Fruit fly (Drosophila melanogaster) whole organism, embryonic: ENCODE results near the gene mRpS11.

Experiments
- CG10147 ChIP-seq: fragments of 200-800 bp; sonication (Bioruptor generic); optimal IDR thresholded peaks from 2 replicates; lab custom pipeline; 2019; ENCODE audit warnings: missing biosample characterization, mild to moderate bottlenecking, missing genetic modification characterization, moderate library complexity
- CG10979 ChIP-seq: fragments of 200-800 bp; sonication (Bioruptor generic); optimal IDR thresholded peaks from 2 replicates; lab custom pipeline; 2018; ENCODE audit warnings: missing biosample characterization, mild to moderate bottlenecking, missing genetic modification characterization, moderate library complexity
- CG12104 ChIP-seq: fragments of 200-800 bp; sonication (Bioruptor generic); optimal IDR thresholded peaks from 3 replicates; lab custom pipeline; 2016; ENCODE audit warnings: missing biosample characterization, missing genetic modification characterization
- CG12942 ChIP-seq: fragments of 200-800 bp; sonication (Bioruptor generic); optimal IDR thresholded peaks from 3 replicates; lab custom pipeline; 2016; ENCODE audit warnings: missing biosample characterization, missing genetic modification characterization
- CG13123 ChIP-seq: fragments of 200-800 bp; sonication (Bioruptor generic); optimal IDR thresholded peaks from 2 replicates; lab custom pipeline; 2016; ENCODE audit warnings: missing biosample characterization, missing genetic modification characterization
- CG17186 ChIP-seq: fragments of 200-800 bp; sonication (Bioruptor generic); optimal IDR thresholded peaks from 3 replicates; lab custom pipeline; 2017; ENCODE audit warnings: missing biosample characterization, missing genetic modification reagents, missing genetic modification characterization
- CG17829 ChIP-seq: fragments of 200-800 bp; optimal IDR thresholded peaks from 2 replicates; lab custom pipeline; 2019; ENCODE audit warnings: missing biosample characterization, mild to moderate bottlenecking, missing genetic modification characterization, moderate library complexity
- CG17912 ChIP-seq: fragments of 200-800 bp; sonication (Bioruptor generic); optimal IDR thresholded peaks from 2 replicates; lab custom pipeline; 2018; ENCODE audit warnings: missing biosample characterization, mild to moderate bottlenecking, missing genetic modification characterization
- CG2116 ChIP-seq: fragments of 200-800 bp; sonication (Bioruptor generic); optimal IDR thresholded peaks from 3 replicates; lab custom pipeline; 2018; ENCODE audit warnings: missing biosample characterization, mild to moderate bottlenecking, missing genetic modification characterization
- CG2712 ChIP-seq: fragments of 200-800 bp; optimal IDR thresholded peaks from 3 replicates; lab custom pipeline; 2019; ENCODE audit warnings: missing biosample characterization, mild to moderate bottlenecking, missing genetic modification characterization, moderate library complexity
- CG3163 ChIP-seq: fragments of 200-800 bp; sonication (Bioruptor generic); optimal IDR thresholded peaks from 3 replicates; lab custom pipeline; 2016; ENCODE audit warnings: missing biosample characterization, missing genetic modification characterization
- CG32532 ChIP-seq: fragments of 200-800 bp; sonication (Bioruptor generic); IDR thresholded peaks from 2 replicates; pipeline ENCODE4 v1.3.6; 2022; ENCODE audit warnings: missing biosample characterization, missing genetic modification characterization
- CG4328 ChIP-seq: fragments of 200-800 bp; sonication (Bioruptor generic); optimal IDR thresholded peaks from 3 replicates; lab custom pipeline; 2017; ENCODE audit warnings: missing biosample characterization, missing genetic modification reagents, missing genetic modification characterization
- CG4617 ChIP-seq: fragments of 200-800 bp; sonication (Bioruptor generic); optimal IDR thresholded peaks from 3 replicates; lab custom pipeline; 2016; ENCODE audit warnings: missing biosample characterization, missing genetic modification characterization, borderline replicate concordance
- CG4707 ChIP-seq: fragments of 200-800 bp; sonication (Bioruptor generic); optimal IDR thresholded peaks from 2 replicates; lab custom pipeline; 2018; ENCODE audit warnings: missing biosample characterization, mild to moderate bottlenecking, missing genetic modification characterization, moderate library complexity
- CG7745 ChIP-seq: fragments of 200-800 bp; sonication (Bioruptor generic); optimal IDR thresholded peaks from 2 replicates; lab custom pipeline; 2018; ENCODE audit warnings: missing biosample characterization, mild to moderate bottlenecking, missing genetic modification characterization, moderate library complexity
- CG7963 ChIP-seq: fragments of 200-800 bp; sonication (Bioruptor generic); IDR thresholded peaks from 3 replicates; pipeline ENCODE4 v1.3.6; 2022; ENCODE audit warnings: missing biosample characterization, missing genetic modification characterization; ENCODE audit not compliant: partially characterized antibody
- CG8388 ChIP-seq: fragments of 200-800 bp; sonication (Bioruptor generic); optimal IDR thresholded peaks from 2 replicates; lab custom pipeline; 2019; ENCODE audit warnings: missing biosample characterization, mild to moderate bottlenecking, missing genetic modification characterization, moderate library complexity
- CTCF ChIP-seq: fragments of 200-800 bp; sonication (Bioruptor generic); optimal IDR thresholded peaks from 2 replicates; lab custom pipeline; 2017; ENCODE audit warnings: missing biosample characterization, mild to moderate bottlenecking, missing genetic modification characterization, moderate library complexity
- CoRest ChIP-seq: fragments of 200-800 bp; sonication (Bioruptor generic); optimal IDR thresholded peaks from 3 replicates; lab custom pipeline; 2018; ENCODE audit warnings: missing biosample characterization, mild to moderate bottlenecking, missing genetic modification characterization, moderate library complexity
- Drgx ChIP-seq: fragments of 200-800 bp; sonication (Bioruptor generic); IDR thresholded peaks from 2 replicates; pipeline ENCODE4 v1.3.6; 2022; ENCODE audit warnings: missing biosample characterization, missing genetic modification characterization
- Ets97D ChIP-seq: fragments of 200-800 bp; sonication (Bioruptor generic); optimal IDR thresholded peaks from 3 replicates; lab custom pipeline; 2016; ENCODE audit warnings: missing biosample characterization, missing genetic modification characterization
- Kr ChIP-seq: fragments of 200-800 bp; sonication (Bioruptor generic); optimal IDR thresholded peaks from 2 replicates; lab custom pipeline; 2017; ENCODE audit warnings: missing biosample characterization, mild to moderate bottlenecking, missing genetic modification characterization
- YL-1 ChIP-seq: fragments of 200-800 bp; sonication (Bioruptor generic); optimal IDR thresholded peaks from 3 replicates; lab custom pipeline; 2017; ENCODE audit warnings: missing biosample characterization, mild to moderate bottlenecking, missing genetic modification characterization
- amos ChIP-seq: fragments of 200-800 bp; sonication (Bioruptor generic); IDR thresholded peaks from 2 replicates; pipeline ENCODE4 v1.3.6; 2022; ENCODE audit warnings: missing biosample characterization, missing genetic modification characterization; ENCODE audit not compliant: partially characterized antibody
- ato ChIP-seq: fragments of 200-800 bp; sonication (Bioruptor generic); IDR thresholded peaks from 2 replicates; pipeline ENCODE4 v1.3.6; 2022; ENCODE audit warnings: missing biosample characterization, missing genetic modification characterization; ENCODE audit not compliant: partially characterized antibody
- dmrt11E ChIP-seq: fragments of 200-800 bp; sonication (Bioruptor generic); optimal IDR thresholded peaks from 3 replicates; lab custom pipeline; 2018; ENCODE audit warnings: missing biosample characterization, mild to moderate bottlenecking, missing genetic modification characterization, moderate library complexity
- ind ChIP-seq: fragments of 200-800 bp; sonication (Bioruptor generic); optimal IDR thresholded peaks from 3 replicates; lab custom pipeline; 2016; ENCODE audit warnings: missing biosample characterization, missing genetic modification characterization
- ken ChIP-seq: fragments of 200-800 bp; sonication (Bioruptor generic); IDR thresholded peaks from 3 replicates; pipeline ENCODE4 v1.3.6; 2022; ENCODE audit warnings: missing biosample characterization, missing genetic modification characterization
- pfk ChIP-seq: fragments of 200-800 bp; sonication (Bioruptor generic); optimal IDR thresholded peaks from 2 replicates; lab custom pipeline; 2018; ENCODE audit warnings: missing biosample characterization, mild to moderate bottlenecking, missing genetic modification characterization, moderate library complexity
- row ChIP-seq: fragments of 200-800 bp; sonication (Bioruptor generic); IDR thresholded peaks from 3 replicates; pipeline ENCODE4 v1.3.6; 2022; ENCODE audit warnings: missing biosample characterization, missing genetic modification characterization
- sd ChIP-seq: fragments of 200-800 bp; sonication (Bioruptor generic); optimal IDR thresholded peaks from 3 replicates; lab custom pipeline; 2018; ENCODE audit warnings: missing biosample characterization, mild to moderate bottlenecking, missing genetic modification characterization, moderate library complexity
- sens ChIP-seq: fragments of 200-800 bp; sonication (Bioruptor generic); peaks from one replicate; lab custom pipeline; 2016; ENCODE audit warnings: missing biosample characterization, missing genetic modification characterization
- stwl ChIP-seq: fragments of 200-800 bp; sonication (Bioruptor generic); optimal IDR thresholded peaks from 3 replicates; lab custom pipeline; 2018; ENCODE audit warnings: missing biosample characterization, mild to moderate bottlenecking, missing genetic modification characterization, moderate library complexity
- usp ChIP-seq: fragments of >200 bp; optimal IDR thresholded peaks from 2 replicates; lab custom pipeline; 2017; ENCODE audit warnings: missing biosample characterization, missing genetic modification characterization

mRpS11 gene

dm6 chr3R:17087977-17088618 is 15.6 kb downstream of the mRpS11 start, which contains the start of gene cal1 (continued):
- TF ChIP-seq CG4617 (GFP tag; lab: Kevin White, UChicago) (peak; percentile 51), CG17829 (tag; lab: Kevin White, UChicago) (peak; percentile 48), Ets97D (GFP tag; lab: Kevin White, UChicago) (peak; percentile 15), amos (GFP tag; lab: Robert Waterston, UW) (0 out of 2 replicates have a peak, but pooled peaks have one; percentile 26), CG4707 (GFP tag; lab: Kevin White, UChicago) (no peak), row (peak; percentile 49), CoRest (peak; percentile 38), CG2712 (tag; lab: Kevin White, UChicago) (peak; percentile 51), CG3163 (GFP tag; lab: Kevin White, UChicago) (no peak), CG10147 (GFP tag; lab: Kevin White, UChicago) (no peak), CG17186 (GFP tag; lab: Kevin White, UChicago) (peak; percentile 11), sens (GFP tag; lab: Kevin White, UChicago) (peak; percentile 58), CG2116 (peak; percentile 61), ato (GFP tag; lab: Robert Waterston, UW) (no peak), YL-1 (GFP tag; lab: Kevin White, UChicago) (peak; percentile 73)

- TF ChIP-seq ato (GFP tag; lab: Robert Waterston, UW), result no peak
- TF ChIP-seq dmrt11E (tag; lab: Kevin White, UChicago), result no peak
- TF ChIP-seq CG12104 (GFP tag; lab: Kevin White, UChicago), result no peak
- no peak for TF ChIP-seq pfk (GFP tag; lab: Kevin White, UChicago)
- no peak for TF ChIP-seq CG12942
- TF ChIP-seq Drgx, result no peak
- no peak for TF ChIP-seq CG10979 (tag; lab: Kevin White, UChicago)
- peak; percentile 50 for TF ChIP-seq stwl (tag; lab: Kevin White, UChicago)
- no peak for TF ChIP-seq CG17912 (GFP tag; lab: Kevin White, UChicago)
- no peak for TF ChIP-seq ind (GFP tag; lab: Kevin White, UChicago)
- TF ChIP-seq CG7963 (GFP tag; lab: Robert Waterston, UW), result no peak
- no peak for TF ChIP-seq CG13123 (GFP tag; lab: Kevin White, UChicago)
- TF ChIP-seq CTCF (GFP tag; lab: Kevin White, UChicago), result peak; percentile 93
- TF ChIP-seq CG8388 (GFP tag; lab: Kevin White, UChicago), result no peak
- TF ChIP-seq usp (GFP tag; lab: Kevin White, UChicago), result no peak
- peak; percentile 42 for TF ChIP-seq sd
- no peak for TF ChIP-seq Kr (GFP tag; lab: Kevin White, UChicago)
- TF ChIP-seq ken (GFP tag; lab: Robert Waterston, UW), result no peak
- no peak for TF ChIP-seq CG4328 (GFP tag; lab: Kevin White, UChicago)
- TF ChIP-seq CG32532 (GFP tag; lab: Robert Waterston, UW), result peak; percentile 20; the same call in 1 of the 2 replicates
- no peak for TF ChIP-seq CG7745 (tag; lab: Kevin White, UChicago)
These were observed 36.3 kb downstream of the mRpS11 start for dm6 chr3R:17108881-17109280.
